Worm (Caenorhabditis elegans) whole organism, L1 larva: ENCODE results near the gene F10E7.11.

Source experiments
- C16A3.4 ChIP-seq: fragments of 150-350 bp; optimal IDR thresholded peaks from 2 replicates; lab custom pipeline; 2014; ENCODE audit warnings: missing biosample characterization, missing genetic modification characterization
- C34B4.2 ChIP-seq: sonication (generic microtip); optimal IDR thresholded peaks from 2 replicates; lab custom pipeline; 2017; ENCODE audit warnings: mild to moderate bottlenecking, missing genetic modification characterization, missing compliant biosample characterization
- F16B12.6 ChIP-seq: fragments of 150-350 bp; optimal IDR thresholded peaks from 2 replicates; lab custom pipeline; 2014; ENCODE audit warnings: missing biosample characterization, missing genetic modification characterization
- Y116A8C.19 ChIP-seq: sonication (generic microtip); optimal IDR thresholded peaks from 2 replicates; lab custom pipeline; 2016; ENCODE audit warnings: missing compliant biosample characterization, missing genetic modification characterization, borderline replicate concordance
- aly-2 ChIP-seq: fragments of 150-350 bp; optimal IDR thresholded peaks from 2 replicates; lab custom pipeline; 2014; ENCODE audit warnings: missing biosample characterization, missing genetic modification characterization
- ama-1 ChIP-seq: fragments of 150-350 bp; optimal IDR thresholded peaks from 2 replicates; lab custom pipeline; 2014
- ceh-63 ChIP-seq: fragments of 200-800 bp; sonication (Bioruptor generic); optimal IDR thresholded peaks from 2 replicates; lab custom pipeline; 2018; ENCODE audit warnings: mild to moderate bottlenecking, missing genetic modification characterization, missing compliant biosample characterization
- ceh-8 ChIP-seq: fragments of 200-800 bp; sonication (Bioruptor generic); optimal IDR thresholded peaks from 2 replicates; lab custom pipeline; 2018; ENCODE audit warnings: mild to moderate bottlenecking, missing genetic modification characterization, moderate library complexity, missing compliant biosample characterization
- ceh-82 ChIP-seq, 3 experiments: fragments of 150-350 bp in 1 of 3; sonication (generic microtip) in 2 of 3; optimal IDR thresholded peaks; 2 replicates each; lab custom pipeline; 2014 to 2017; ENCODE audit warnings: missing biosample characterization in 3 of 3, missing genetic modification characterization in 3 of 3
- ceh-90 ChIP-seq: sonication (generic microtip); optimal IDR thresholded peaks from 2 replicates; lab custom pipeline; 2016; ENCODE audit warnings: missing genetic modification characterization, missing compliant biosample characterization
- ces-1 ChIP-seq: fragments of 150-350 bp; optimal IDR thresholded peaks from 2 replicates; lab custom pipeline; 2014; ENCODE audit warnings: missing biosample characterization, missing genetic modification reagents, missing genetic modification characterization
- dsc-1 ChIP-seq: sonication (generic microtip); optimal IDR thresholded peaks from 2 replicates; lab custom pipeline; 2016; ENCODE audit warnings: mild to moderate bottlenecking, missing genetic modification characterization, missing compliant biosample characterization
- efl-1 ChIP-seq, 4 experiments: fragments of 150-350 bp; optimal IDR thresholded peaks in 3 of 4; peaks in 1 of 4; 1 replicate in 1 of 4; 2 replicates in 3 of 4; lab custom pipeline; 2014; ENCODE audit warnings: missing biosample characterization in 2 of 4, missing genetic modification characterization in 2 of 4, missing genetic modification reagents in 2 of 4
- efl-3 ChIP-seq: fragments of 200-800 bp; sonication (Bioruptor generic); optimal IDR thresholded peaks from 2 replicates; lab custom pipeline; 2018; ENCODE audit warnings: mild to moderate bottlenecking, missing genetic modification characterization, missing compliant biosample characterization
- egl-13 ChIP-seq: sonication (generic microtip); optimal IDR thresholded peaks from 2 replicates; lab custom pipeline; 2016; ENCODE audit warnings: missing genotype, missing genetic modification reagents, missing genetic modification characterization, missing compliant biosample characterization
- elt-2 ChIP-seq: sonication (generic microtip); optimal IDR thresholded peaks from 2 replicates; lab custom pipeline; 2016; ENCODE audit warnings: missing genetic modification characterization, mild to moderate bottlenecking, inconsistent platforms, missing compliant biosample characterization, missing genetic modification reagents
- fkh-4 ChIP-seq: sonication (generic microtip); optimal IDR thresholded peaks from 2 replicates; lab custom pipeline; 2016; ENCODE audit warnings: missing compliant biosample characterization, missing genetic modification characterization, borderline replicate concordance
- hlh-17 ChIP-seq: fragments of 200-800 bp; sonication (Bioruptor generic); optimal IDR thresholded peaks from 2 replicates; lab custom pipeline; 2018; ENCODE audit warnings: missing genetic modification characterization, mild to moderate bottlenecking, missing compliant biosample characterization, moderate library complexity, borderline replicate concordance
- hlh-4 ChIP-seq: sonication (generic microtip); optimal IDR thresholded peaks from 2 replicates; lab custom pipeline; 2016; ENCODE audit warnings: mild to moderate bottlenecking, missing genetic modification characterization, missing compliant biosample characterization
- jun-1 ChIP-seq: fragments of 150-350 bp; optimal IDR thresholded peaks from 2 replicates; lab custom pipeline; 2014; ENCODE audit warnings: missing biosample characterization, missing genetic modification reagents, missing genetic modification characterization
- lin-14 ChIP-seq: fragments of 200-800 bp; sonication (Bioruptor generic); optimal IDR thresholded peaks from 2 replicates; lab custom pipeline; 2018; ENCODE audit warnings: mild to moderate bottlenecking, missing genetic modification characterization, moderate library complexity, missing compliant biosample characterization
- lir-3 ChIP-seq: sonication (generic microtip); optimal IDR thresholded peaks from 2 replicates; lab custom pipeline; 2016; ENCODE audit warnings: mild to moderate bottlenecking, missing genetic modification characterization, moderate library complexity, missing compliant biosample characterization; ENCODE audit not compliant: poor library complexity
- lsy-2 ChIP-seq, 2 experiments: fragments of 150-350 bp; optimal IDR thresholded peaks; 2 replicates each; lab custom pipeline; 2014; ENCODE audit warnings: missing biosample characterization in 2 of 2, missing genetic modification characterization in 2 of 2
- nhr-11 ChIP-seq: fragments of 150-350 bp; optimal IDR thresholded peaks from 2 replicates; lab custom pipeline; 2014; ENCODE audit warnings: missing biosample characterization, missing genetic modification characterization
- nhr-12 ChIP-seq: sonication (generic microtip); optimal IDR thresholded peaks from 2 replicates; lab custom pipeline; 2017; ENCODE audit warnings: missing biosample characterization, missing genetic modification characterization
- nhr-19 ChIP-seq: fragments of 200-800 bp; sonication (Bioruptor generic); conservative IDR thresholded peaks from 2 replicates; pipeline ENCODE4 v1.3.6; 2022; ENCODE audit warnings: missing genetic modification characterization, missing compliant biosample characterization
- nhr-20 ChIP-seq: sonication (generic microtip); optimal IDR thresholded peaks from 2 replicates; lab custom pipeline; 2016; ENCODE audit warnings: mild to moderate bottlenecking, missing genetic modification characterization, missing compliant biosample characterization
- nhr-237 ChIP-seq: fragments of 150-350 bp; optimal IDR thresholded peaks from 2 replicates; lab custom pipeline; 2014; ENCODE audit warnings: missing biosample characterization, missing genetic modification characterization
- nhr-28 ChIP-seq: fragments of 150-350 bp; optimal IDR thresholded peaks from 2 replicates; lab custom pipeline; 2014; ENCODE audit warnings: missing biosample characterization, missing genetic modification characterization
- nhr-47 ChIP-seq: sonication (generic microtip); optimal IDR thresholded peaks from 2 replicates; lab custom pipeline; 2016; ENCODE audit warnings: mild to moderate bottlenecking, missing genetic modification characterization, moderate library complexity, missing compliant biosample characterization
- nhr-85 ChIP-seq: sonication (generic microtip); peaks from one replicate; lab custom pipeline; 2016; ENCODE audit warnings: missing genetic modification characterization, inconsistent platforms, missing compliant biosample characterization
- nhr-90 ChIP-seq: sonication (generic microtip); optimal IDR thresholded peaks from 2 replicates; lab custom pipeline; 2016; ENCODE audit warnings: mild to moderate bottlenecking, missing genetic modification characterization, missing compliant biosample characterization; ENCODE audit not compliant: poor library complexity
- pax-3 ChIP-seq: fragments of 200-800 bp; sonication (Bioruptor generic); optimal IDR thresholded peaks from 2 replicates; lab custom pipeline; 2018; ENCODE audit warnings: mild to moderate bottlenecking, missing genetic modification characterization, moderate library complexity, missing compliant biosample characterization
- pqm-1 ChIP-seq: sonication (generic microtip); optimal IDR thresholded peaks from 3 replicates; lab custom pipeline; 2017; ENCODE audit warnings: missing biosample characterization, missing genetic modification characterization
- rnt-1 ChIP-seq: sonication (generic microtip); optimal IDR thresholded peaks from 2 replicates; lab custom pipeline; 2016; ENCODE audit warnings: mild to moderate bottlenecking, missing genetic modification characterization, moderate library complexity, missing compliant biosample characterization
- snpc-4 ChIP-seq: fragments of 150-350 bp; optimal IDR thresholded peaks from 2 replicates; lab custom pipeline; 2014; ENCODE audit warnings: missing biosample characterization, missing genetic modification characterization
- sox-4 ChIP-seq: sonication (generic microtip); optimal IDR thresholded peaks from 2 replicates; lab custom pipeline; 2016; ENCODE audit warnings: missing genetic modification characterization, missing compliant biosample characterization
- sup-37 ChIP-seq: fragments of 200-800 bp; sonication (Bioruptor generic); optimal IDR thresholded peaks from 2 replicates; lab custom pipeline; 2018; ENCODE audit warnings: mild to moderate bottlenecking, missing genetic modification characterization, missing compliant biosample characterization
- swsn-7 ChIP-seq: sonication (generic microtip); optimal IDR thresholded peaks from 2 replicates; lab custom pipeline; 2016; ENCODE audit warnings: missing genetic modification characterization, missing compliant biosample characterization
- tbx-2 ChIP-seq: sonication (generic microtip); optimal IDR thresholded peaks from 2 replicates; lab custom pipeline; 2016; ENCODE audit warnings: missing genetic modification characterization, missing compliant biosample characterization
- tlp-1 ChIP-seq: fragments of 150-350 bp; optimal IDR thresholded peaks from 2 replicates; lab custom pipeline; 2014; ENCODE audit warnings: missing biosample characterization, missing genetic modification characterization
- unc-130 ChIP-seq: fragments of 150-350 bp; optimal IDR thresholded peaks from 2 replicates; lab custom pipeline; 2017; ENCODE audit warnings: missing biosample characterization, missing genetic modification characterization, inconsistent platforms
- unc-30 ChIP-seq: sonication (generic microtip); optimal IDR thresholded peaks from 2 replicates; lab custom pipeline; 2017; ENCODE audit warnings: missing biosample characterization, missing genetic modification characterization
- unc-98 ChIP-seq: fragments of 200-800 bp; sonication (Bioruptor generic); IDR thresholded peaks from 2 replicates; pipeline ENCODE4 v1.3.6; 2022; ENCODE audit warnings: missing genetic modification characterization, missing compliant biosample characterization
- vab-15 ChIP-seq: sonication (generic microtip); optimal IDR thresholded peaks from 2 replicates; lab custom pipeline; 2017; ENCODE audit warnings: missing genotype, mild to moderate bottlenecking, missing genetic modification characterization, missing compliant biosample characterization

Gene F10E7.11

ce11 chrII:7168712-7169111 lies 46.0 kb upstream of the F10E7.11 start, which contains the start of gene col-36:
Gene col-36, minus strand, starts transcription at chrII:7168812.
- TF ChIP-seq ceh-82 (tag; optimal IDR thresholded peaks at IDR 0.05; lab: Kevin White, UChicago) (no peak), F16B12.6 (no peak), efl-3 (GFP tag; lab: Kevin White, UChicago) (no peak), efl-1 (optimal IDR thresholded peaks at IDR 0.05; lab: Kevin White, UChicago) (no peak), efl-1 (GFP tag; optimal IDR thresholded peaks at IDR 0.05 in 1 of 2; lab: Kevin White, UChicago) (no peak)

ce11 chrII:7166768-7167167 lies 44.1 kb upstream of the F10E7.11 start:
- TF ChIP-seq C34B4.2: no peak
- no peak for TF ChIP-seq dsc-1 (tag; lab: Kevin White, UChicago)
- no peak for TF ChIP-seq aly-2 (tag; lab: Kevin White, UChicago)
- peak; percentile 55 for TF ChIP-seq elt-2 (tag; lab: Kevin White, UChicago)

- TF ChIP-seq F16B12.6 (no peak), nhr-85 (peak; percentile 26)
Observed at ce11 chrII:7165749-7166148, 43.1 kb upstream of the F10E7.11 start, which contains the start of gene mfsd-13.2. Gene mfsd-13.2, minus strand, starts transcription at chrII:7165849.

ce11 chrII:7161512-7161911 lies 38.8 kb upstream of the F10E7.11 start, which contains the start of gene C27H5.12:
Gene C27H5.12, minus strand, starts transcription at chrII:7161612.
- TF ChIP-seq pqm-1 (no peak), tlp-1 (tag; lab: Kevin White, UChicago) (no peak), dsc-1 (tag; lab: Kevin White, UChicago) (no peak)

ce11 chrII:7157415-7157814 lies 34.7 kb upstream of the F10E7.11 start:
- TF ChIP-seq ceh-90 (tag; lab: Kevin White, UChicago): no peak
- no peak for TF ChIP-seq nhr-19 (GFP tag; lab: Robert Waterston, UW)
- TF ChIP-seq ceh-63 (GFP tag; lab: Kevin White, UChicago): no peak
- no peak for TF ChIP-seq sox-4
- TF ChIP-seq unc-98: no peak
- TF ChIP-seq nhr-47: no peak
- peak; percentile 4 for TF ChIP-seq C16A3.4
- TF ChIP-seq lir-3 (tag; lab: Kevin White, UChicago): no peak
- TF ChIP-seq sup-37 (GFP tag; lab: Kevin White, UChicago): no peak
- TF ChIP-seq ama-1 (lab: Kevin White, UChicago): no peak
- TF ChIP-seq swsn-7 (tag; lab: Kevin White, UChicago): no peak
- TF ChIP-seq pax-3 (tag; lab: Kevin White, UChicago): no peak
- no peak for TF ChIP-seq snpc-4 (tag; lab: Kevin White, UChicago)
- TF ChIP-seq aly-2 (tag; lab: Kevin White, UChicago): no peak
- no peak for TF ChIP-seq fkh-4 (tag; lab: Kevin White, UChicago)
- no peak for TF ChIP-seq tbx-2 (tag; lab: Kevin White, UChicago)
- TF ChIP-seq nhr-237 (tag; lab: Kevin White, UChicago): no peak
- TF ChIP-seq ceh-8 (GFP tag; lab: Kevin White, UChicago): no peak
- peak; percentile 40 for TF ChIP-seq lin-14 (GFP tag; lab: Kevin White, UChicago)
- peak; percentile 55 for TF ChIP-seq nhr-20
- TF ChIP-seq nhr-28 (tag; lab: Kevin White, UChicago): no peak
- no peak for TF ChIP-seq hlh-4
- no peak for TF ChIP-seq jun-1 (tag; lab: Kevin White, UChicago)
- peak in 1 of 2 experiments; percentile 8 for TF ChIP-seq lsy-2 (tag; optimal IDR thresholded peaks at IDR 0.05; lab: Kevin White, UChicago)
- no peak for TF ChIP-seq egl-13 (tag; lab: Kevin White, UChicago)
- TF ChIP-seq pqm-1: no peak
- peak; percentile 19 for TF ChIP-seq nhr-90 (tag; lab: Kevin White, UChicago)
- no peak for TF ChIP-seq hlh-17 (GFP tag; lab: Kevin White, UChicago)
- no peak for TF ChIP-seq F16B12.6
- no peak for TF ChIP-seq unc-30 (tag; lab: Kevin White, UChicago)
- no peak for TF ChIP-seq vab-15
- TF ChIP-seq rnt-1 (tag; lab: Kevin White, UChicago): no peak
- TF ChIP-seq unc-130 (tag; lab: Kevin White, UChicago): no peak
- no peak for TF ChIP-seq nhr-12 (tag; lab: Kevin White, UChicago)
- no peak for TF ChIP-seq Y116A8C.19 (tag; lab: Kevin White, UChicago)
- TF ChIP-seq ces-1 (GFP tag; lab: Kevin White, UChicago): no peak
- TF ChIP-seq nhr-11 (tag; lab: Kevin White, UChicago): no peak
